Worm (Caenorhabditis elegans): ENCODE data around the gene F14F8.14.

- TF ChIP-seq him-1 (tag; optimal IDR thresholded peaks at IDR 0.05) (no peak), dao-5 (tag; optimal IDR thresholded peaks at IDR 0.05) (no peak)
Measured at ce11 chrV:16706549-16706948, 40.0 kb upstream of the F14F8.14 start, which contains the start of gene clec-9.

Measured in whole organism, L4/young adult.